Fruit fly (Drosophila melanogaster) whole organism, pupa: ENCODE results near the gene Cyp28c1.

Experiments
- CG10348 ChIP-seq: fragments of 200-800 bp; sonication (Bioruptor generic); IDR thresholded peaks from 2 replicates; pipeline ENCODE4 v1.3.6; 2022; ENCODE audit warnings: missing biosample characterization, missing genetic modification characterization
- CG12605 ChIP-seq: fragments of 200-800 bp; sonication (Bioruptor generic); IDR thresholded peaks from 2 replicates; pipeline ENCODE4 v1.3.6; 2022; ENCODE audit warnings: missing biosample characterization, missing genetic modification characterization
- CG13204 ChIP-seq: fragments of 200-800 bp; sonication (Bioruptor generic); optimal IDR thresholded peaks from 2 replicates; lab custom pipeline; 2018; ENCODE audit warnings: missing biosample characterization, mild to moderate bottlenecking, missing genetic modification characterization, moderate library complexity
- CG34367 ChIP-seq: fragments of 200-800 bp; sonication (Bioruptor generic); optimal IDR thresholded peaks from 2 replicates; lab custom pipeline; 2018; ENCODE audit warnings: missing biosample characterization, mild to moderate bottlenecking, missing genetic modification characterization
- CG4496 ChIP-seq: fragments of 200-800 bp; sonication (Bioruptor generic); IDR thresholded peaks from 3 replicates; pipeline ENCODE4 v1.3.6; 2022; ENCODE audit warnings: missing biosample characterization, missing genetic modification characterization
- CG8159 ChIP-seq: fragments of 200-800 bp; sonication (Bioruptor generic); optimal IDR thresholded peaks from 3 replicates; lab custom pipeline; 2018; ENCODE audit warnings: missing biosample characterization, mild to moderate bottlenecking, missing genetic modification characterization, moderate library complexity
- CG8301 ChIP-seq: fragments of 200-800 bp; sonication (Bioruptor generic); optimal IDR thresholded peaks from 2 replicates; lab custom pipeline; 2018; ENCODE audit warnings: missing biosample characterization, mild to moderate bottlenecking, missing genetic modification characterization
- CG9948 ChIP-seq: fragments of 200-800 bp; sonication (Bioruptor generic); optimal IDR thresholded peaks from 2 replicates; lab custom pipeline; 2018; ENCODE audit warnings: missing biosample characterization, mild to moderate bottlenecking, missing genetic modification characterization, moderate library complexity
- D1 ChIP-seq: fragments of 200-800 bp; sonication (Bioruptor generic); optimal IDR thresholded peaks from 2 replicates; lab custom pipeline; 2018; ENCODE audit warnings: missing biosample characterization, mild to moderate bottlenecking, missing genetic modification characterization, moderate library complexity
- Ets98B ChIP-seq: fragments of 200-800 bp; sonication (Bioruptor generic); IDR thresholded peaks from 2 replicates; pipeline ENCODE4 v1.3.6; 2022; ENCODE audit warnings: missing biosample characterization, missing genetic modification characterization

Gene Cyp28c1

DNA sequence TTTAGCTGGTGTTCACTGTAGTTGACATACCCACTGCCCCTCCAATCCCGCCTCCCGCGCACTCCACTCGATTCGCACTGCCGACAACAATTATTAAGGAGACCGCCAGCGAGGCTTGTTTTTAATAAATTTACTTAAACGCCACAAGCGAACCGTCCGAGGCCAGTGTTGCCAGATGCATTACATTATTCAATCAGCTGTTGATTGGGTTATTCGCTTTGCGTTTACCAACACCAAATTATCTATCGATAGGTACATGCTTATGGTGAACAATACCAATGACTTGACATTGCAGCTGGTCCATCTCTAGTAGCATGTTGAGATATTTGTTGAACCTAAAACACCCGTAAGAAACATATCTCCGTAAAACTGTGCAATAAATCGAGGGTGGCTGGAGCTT, 47.6 kb downstream of the Cyp28c1 start, which contains the start of the genes CG10353 and SelG:
Gene CG10353 (minus strand): TSS at position 187 of the 400 bp plus-strand sequence.
Gene SelG (plus strand): TSS at position 309 of the 400 bp plus-strand sequence.
- TF ChIP-seq CG12605 (GFP tag; lab: Robert Waterston, UW) (no peak), D1 (tag; lab: Kevin White, UChicago) (no peak), CG9948 (no peak), CG8159 (tag; lab: Kevin White, UChicago) (no peak), CG34367 (tag; lab: Kevin White, UChicago) (no peak), CG4496 (GFP tag; lab: Robert Waterston, UW) (no peak), Ets98B (no peak), CG10348 (GFP tag; lab: Robert Waterston, UW) (no peak), CG13204 (GFP tag; lab: Kevin White, UChicago) (no peak), CG8301 (tag; lab: Kevin White, UChicago) (no peak)

DNA sequence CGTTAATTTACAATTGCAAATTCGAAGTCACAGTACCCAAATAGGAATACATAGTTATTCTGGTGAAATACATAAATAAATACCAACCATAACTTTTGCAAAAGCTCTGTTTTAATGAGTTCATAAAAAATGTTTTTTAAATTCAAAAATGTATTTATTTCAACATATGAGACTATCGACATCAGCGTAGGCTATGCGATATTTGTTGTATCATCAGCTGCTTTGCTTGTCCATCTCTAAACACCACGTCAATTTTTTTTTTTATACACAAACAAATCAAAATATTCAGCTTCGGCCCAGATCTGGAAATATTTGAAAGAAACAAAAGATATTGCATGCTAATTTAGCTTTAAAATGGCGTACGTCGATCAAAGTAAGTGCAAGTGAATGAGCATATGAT, 48.7 kb downstream of the Cyp28c1 start, which contains the start of gene CG1840:
Gene CG1840 (plus strand): TSS at position 211 of the 400 bp plus-strand sequence.
- TF ChIP-seq CG12605 (GFP tag; lab: Robert Waterston, UW) (peak; percentile 22; the same call in 1 of the 2 replicates), Ets98B (no peak; the same call in 1 of the 2 replicates)
